Fruit fly (Drosophila melanogaster): ENCODE results near the gene CG15822.

The CG15822 gene

dm6 chr3L:2121724-2122123 lies 41.9 kb downstream of the CG15822 start:
- TF ChIP-seq Dll (optimal IDR thresholded peaks at IDR 0.05) (no peak), usp (GFP tag; optimal IDR thresholded peaks at IDR 0.05) (no peak), CG8478 (optimal IDR thresholded peaks at IDR 0.05) (no peak), pan (optimal IDR thresholded peaks at IDR 0.05) (no peak), EcR (GFP tag; optimal IDR thresholded peaks at IDR 0.05) (no peak), psq (optimal IDR thresholded peaks at IDR 0.05) (no peak)

DNA sequence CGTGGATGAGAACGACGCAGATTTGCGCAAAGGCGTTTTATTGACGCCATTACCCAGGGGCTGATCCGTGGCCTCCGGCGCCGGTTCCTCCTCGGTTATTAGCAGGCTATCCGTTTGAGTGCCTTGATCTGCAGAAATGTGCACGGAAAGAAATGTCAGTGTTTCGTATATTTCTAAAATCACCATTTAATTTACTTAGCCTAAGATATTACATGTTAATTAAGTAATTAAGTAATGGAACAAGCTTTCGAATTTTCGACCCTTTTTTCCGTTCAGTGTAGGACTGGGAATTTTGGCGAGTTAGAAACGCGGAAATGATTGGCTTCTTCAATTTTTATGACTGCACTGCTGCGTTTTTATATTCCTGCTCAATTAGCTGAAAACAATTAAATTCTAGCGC lies 44.7 kb downstream of the CG15822 start:
- TF ChIP-seq Dll (optimal IDR thresholded peaks at IDR 0.05) = no peak
- no peak for TF ChIP-seq EcR (GFP tag; optimal IDR thresholded peaks at IDR 0.05)
- no peak for TF ChIP-seq usp (GFP tag; optimal IDR thresholded peaks at IDR 0.05)
- TF ChIP-seq psq (optimal IDR thresholded peaks at IDR 0.05) = no peak
- no peak for TF ChIP-seq CG8478 (optimal IDR thresholded peaks at IDR 0.05)
- TF ChIP-seq pan (optimal IDR thresholded peaks at IDR 0.05) = no peak

dm6 chr3L:2118054-2118453 lies 45.6 kb downstream of the CG15822 start:
- TF ChIP-seq psq (optimal IDR thresholded peaks at IDR 0.05) (no peak), usp (GFP tag; optimal IDR thresholded peaks at IDR 0.05) (no peak), pan (optimal IDR thresholded peaks at IDR 0.05) (no peak), Dll (optimal IDR thresholded peaks at IDR 0.05) (no peak), EcR (GFP tag; optimal IDR thresholded peaks at IDR 0.05) (no peak), CG8478 (optimal IDR thresholded peaks at IDR 0.05) (no peak)

DNA sequence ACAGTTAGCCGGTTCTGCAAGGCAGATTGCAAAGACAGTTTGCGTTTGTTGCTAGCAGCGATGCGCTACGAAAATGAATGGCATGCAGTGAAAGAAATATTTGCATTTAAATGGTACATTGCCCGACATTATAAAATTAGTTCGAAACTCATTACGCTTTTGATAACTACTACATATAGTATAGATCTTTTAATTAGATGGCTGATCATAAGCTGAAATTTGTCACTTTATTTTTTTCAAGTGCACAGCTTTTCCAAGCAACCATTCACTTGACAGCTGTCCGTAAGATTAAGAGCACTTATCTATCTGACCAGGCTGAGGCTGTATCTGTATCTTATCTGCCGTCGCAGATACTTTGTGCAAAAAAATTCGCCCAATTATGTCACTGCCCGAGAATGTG lies 46.6 kb downstream of the CG15822 start:
- TF ChIP-seq Dll (optimal IDR thresholded peaks at IDR 0.05) = no peak
- TF ChIP-seq CG8478 (optimal IDR thresholded peaks at IDR 0.05) = no peak
- TF ChIP-seq psq (optimal IDR thresholded peaks at IDR 0.05) = no peak
- no peak for TF ChIP-seq pan (optimal IDR thresholded peaks at IDR 0.05)
- no peak for TF ChIP-seq usp (GFP tag; optimal IDR thresholded peaks at IDR 0.05)
- TF ChIP-seq EcR (GFP tag; optimal IDR thresholded peaks at IDR 0.05) = no peak

DNA sequence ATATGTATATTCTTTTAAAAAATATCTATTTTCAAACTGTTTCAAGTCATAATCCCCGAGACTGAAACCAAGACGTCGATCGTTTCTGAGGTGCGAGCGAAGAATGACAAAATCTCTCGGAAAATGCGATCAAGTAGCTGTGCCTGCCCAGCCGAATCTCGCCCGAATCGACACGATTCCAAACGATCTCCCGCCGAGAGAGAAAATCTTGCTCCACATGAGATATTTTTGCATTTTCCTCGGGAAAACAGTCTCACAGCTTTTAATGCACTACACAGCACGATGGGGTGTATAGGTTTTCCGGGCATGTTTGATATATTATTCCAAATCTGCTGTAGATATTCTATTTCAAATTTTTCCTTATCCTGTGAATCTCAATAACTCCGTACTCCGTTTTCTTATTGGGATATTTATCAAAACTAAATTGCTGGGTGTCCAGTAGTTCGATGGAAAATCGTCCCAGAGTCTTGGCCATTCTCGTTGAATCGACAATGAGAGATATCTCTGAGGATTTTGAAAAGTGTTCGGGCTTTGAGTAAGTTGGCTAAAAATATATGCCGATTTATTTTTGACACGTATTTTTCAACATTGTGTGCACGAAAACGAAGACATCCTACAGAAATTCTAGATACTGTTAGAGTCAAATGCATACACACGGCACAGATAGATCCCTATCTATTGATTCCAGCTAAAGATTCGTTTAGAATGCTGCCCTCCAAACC lies 48.0 kb downstream of the CG15822 start, which contains the start of gene sls:
sls (minus strand) TSS at position 88 of the 722 bp plus-strand sequence.
- TF ChIP-seq psq (optimal IDR thresholded peaks at IDR 0.05) (no peak), Dll (optimal IDR thresholded peaks at IDR 0.05) (no peak), EcR (GFP tag; optimal IDR thresholded peaks at IDR 0.05) (no peak), usp (GFP tag; optimal IDR thresholded peaks at IDR 0.05) (no peak), CG8478 (optimal IDR thresholded peaks at IDR 0.05) (no peak), pan (optimal IDR thresholded peaks at IDR 0.05) (no peak)

DNA sequence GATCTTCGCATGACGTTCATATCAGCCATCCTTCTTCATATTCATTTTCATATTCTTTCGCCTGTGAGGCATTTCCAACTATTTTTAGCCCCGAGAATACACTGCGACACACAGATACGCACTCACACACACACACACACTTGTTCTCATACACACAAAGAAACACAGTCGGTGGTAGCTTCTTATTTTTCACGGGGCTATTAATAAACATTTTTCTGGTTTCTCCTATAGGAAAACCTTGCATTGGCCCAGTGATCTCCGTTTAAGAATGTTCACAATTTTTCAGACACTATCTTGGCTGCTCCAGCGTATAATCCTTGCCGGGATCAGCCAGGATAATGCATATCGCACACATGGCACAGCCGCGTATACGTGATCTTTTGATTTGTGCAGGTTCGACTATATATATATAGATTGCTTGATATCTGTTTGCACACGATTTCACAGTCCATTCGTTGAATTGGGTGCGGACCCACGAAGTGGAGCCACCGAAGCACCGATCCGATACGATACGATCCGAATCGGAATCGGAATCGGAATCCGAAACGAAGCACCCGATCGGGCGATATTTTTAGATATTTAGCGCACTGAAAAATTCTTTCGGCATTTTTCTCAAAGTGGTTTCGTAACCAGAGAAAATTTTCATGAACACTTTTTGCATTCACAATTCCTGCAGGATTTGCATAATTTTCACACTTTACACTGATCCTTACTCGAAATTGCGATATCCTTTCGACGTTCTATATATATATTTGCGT lies 48.8 kb downstream of the CG15822 start:
- TF ChIP-seq Dll (optimal IDR thresholded peaks at IDR 0.05) = no peak
- TF ChIP-seq EcR (GFP tag; optimal IDR thresholded peaks at IDR 0.05) = no peak
- no peak for TF ChIP-seq CG8478 (optimal IDR thresholded peaks at IDR 0.05)
- no peak for TF ChIP-seq pan (optimal IDR thresholded peaks at IDR 0.05)
- TF ChIP-seq usp (GFP tag; optimal IDR thresholded peaks at IDR 0.05) = no peak
- TF ChIP-seq psq (optimal IDR thresholded peaks at IDR 0.05) = no peak

DNA sequence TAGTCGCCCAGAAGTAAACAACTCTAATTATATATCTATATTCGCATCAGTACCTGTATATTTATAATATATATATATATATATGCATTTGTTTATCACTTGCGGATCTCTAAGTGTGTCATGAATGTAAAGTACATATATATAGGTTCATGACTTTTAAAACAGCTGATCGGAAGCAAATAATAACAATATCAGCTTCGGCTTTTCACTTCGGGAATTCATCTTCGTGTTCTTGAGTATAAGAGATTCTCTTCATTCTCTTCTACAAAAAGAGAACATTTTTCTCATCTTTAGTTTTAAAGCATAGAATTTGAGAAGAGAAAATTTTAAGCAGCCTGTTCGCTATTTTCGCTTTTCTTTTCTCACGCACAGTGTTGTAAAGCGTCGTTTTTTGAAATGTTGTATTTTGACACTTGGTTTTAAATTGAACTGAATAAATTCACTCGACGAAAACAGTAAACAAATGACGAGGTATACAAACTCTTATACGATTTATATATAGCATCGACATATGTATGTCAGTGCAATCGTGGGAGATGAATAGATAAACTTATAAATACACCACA lies 56.3 kb downstream of the CG15822 start:
- TF ChIP-seq EcR (GFP tag; optimal IDR thresholded peaks at IDR 0.05) (no peak), Dll (optimal IDR thresholded peaks at IDR 0.05) (no peak), CG8478 (optimal IDR thresholded peaks at IDR 0.05) (no peak), pan (optimal IDR thresholded peaks at IDR 0.05) (no peak), usp (GFP tag; optimal IDR thresholded peaks at IDR 0.05) (no peak), psq (optimal IDR thresholded peaks at IDR 0.05) (no peak)

Data from whole organism.